Worm (Caenorhabditis elegans): ENCODE data around the gene ndx-2.

Gene ndx-2

DNA sequence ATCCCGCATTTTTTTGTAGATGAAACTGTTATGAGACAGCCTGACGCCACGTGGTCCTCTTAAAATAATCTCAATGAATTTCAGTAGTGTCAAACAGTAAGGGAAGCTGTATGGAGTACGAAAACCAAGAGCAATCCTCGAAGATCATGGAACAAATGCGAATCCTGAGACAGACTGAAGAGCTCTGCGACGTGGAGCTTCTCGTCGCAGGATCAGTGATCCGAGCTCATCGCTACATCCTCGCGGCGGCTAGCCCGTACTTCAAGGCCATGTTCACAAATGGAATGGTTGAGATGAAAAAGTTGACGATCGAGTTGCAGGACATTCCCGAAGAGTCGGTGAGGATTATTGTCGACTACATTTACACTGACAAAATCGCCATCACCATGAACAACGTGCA, 19.4 kb upstream of the ndx-2 start:
- TF ChIP-seq ceh-6 (GFP tag; optimal IDR thresholded peaks at IDR 0.05) (no peak), unc-42 (tag; optimal IDR thresholded peaks at IDR 0.05) (no peak), ref-2 (tag; optimal IDR thresholded peaks at IDR 0.05) (no peak), ceh-34 (tag; optimal IDR thresholded peaks at IDR 0.05) (no peak), fax-1 (tag; optimal IDR thresholded peaks at IDR 0.05) (no peak), unc-55 (GFP tag; optimal IDR thresholded peaks at IDR 0.05) (no peak), C08G9.2 (tag; optimal IDR thresholded peaks at IDR 0.05) (no peak), dmd-4 (tag; optimal IDR thresholded peaks at IDR 0.05; ENCODE audit: borderline replicate concordance) (no peak), fkh-6 (tag; optimal IDR thresholded peaks at IDR 0.05) (no peak), eyg-1 (tag; optimal IDR thresholded peaks at IDR 0.05) (no peak), ceh-45 (GFP tag; IDR thresholded peaks at IDR 0.05) (no peak), syd-9 (tag; optimal IDR thresholded peaks at IDR 0.05) (no peak), ztf-16 (tag; optimal IDR thresholded peaks at IDR 0.05) (no peak), ceh-31 (tag; optimal IDR thresholded peaks at IDR 0.05) (no peak), ceh-48 (tag; optimal IDR thresholded peaks at IDR 0.05) (no peak), elt-2 (tag; optimal IDR thresholded peaks at IDR 0.05) (no peak)

DNA sequence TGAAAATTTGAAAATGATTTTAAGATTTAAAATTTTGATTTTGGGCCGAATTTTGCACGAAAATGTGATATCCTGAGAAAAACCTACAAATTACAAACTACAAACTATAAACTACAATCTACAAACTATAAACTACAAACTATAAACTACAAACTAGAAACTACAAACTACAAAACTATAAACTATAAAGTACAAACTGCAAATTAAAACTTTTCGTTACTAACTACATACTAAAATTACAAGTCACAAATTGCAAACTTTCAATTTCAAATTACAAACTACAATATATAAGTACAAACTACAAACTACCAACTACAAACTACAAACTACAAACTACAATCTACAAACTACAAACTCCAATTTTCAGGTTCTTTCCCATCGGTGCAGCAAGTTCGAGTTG, 18.7 kb upstream of the ndx-2 start:
- TF ChIP-seq ets-4 (tag; optimal IDR thresholded peaks at IDR 0.05) (no peak), ttx-3 (tag; optimal IDR thresholded peaks at IDR 0.05) (no peak)

DNA sequence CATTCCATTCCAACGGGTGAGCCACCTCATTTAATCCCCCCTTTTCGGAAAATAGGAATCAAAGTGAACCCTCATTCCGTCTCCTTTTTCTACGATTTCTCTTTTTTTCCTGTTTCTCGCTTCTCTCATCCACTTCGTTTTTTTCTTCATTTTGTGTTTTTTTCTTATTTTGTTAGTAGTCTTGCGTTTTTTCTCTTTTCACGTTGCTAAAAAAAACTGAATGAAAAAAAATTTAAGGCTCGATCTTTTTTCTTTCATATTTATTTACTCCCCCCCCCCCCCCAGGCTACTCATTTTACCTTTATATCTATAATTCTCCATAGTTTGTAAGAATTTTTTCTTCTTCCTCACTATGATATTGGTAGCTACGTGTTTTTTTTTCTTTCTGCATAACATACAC, 12.8 kb upstream of the ndx-2 start:
- no peak for TF ChIP-seq hlh-6 (tag; optimal IDR thresholded peaks at IDR 0.05)
- no peak for TF ChIP-seq pha-2 (tag; optimal IDR thresholded peaks at IDR 0.05)
- TF ChIP-seq sox-4 (tag; optimal IDR thresholded peaks at IDR 0.05), result no peak
- TF ChIP-seq ceh-45 (GFP tag; IDR thresholded peaks at IDR 0.05), result no peak
- TF ChIP-seq ceh-14 (tag; optimal IDR thresholded peaks at IDR 0.05), result no peak
- TF ChIP-seq fax-1 (tag; optimal IDR thresholded peaks at IDR 0.05), result no peak
- TF ChIP-seq ceh-18 (tag; optimal IDR thresholded peaks at IDR 0.05), result no peak

DNA sequence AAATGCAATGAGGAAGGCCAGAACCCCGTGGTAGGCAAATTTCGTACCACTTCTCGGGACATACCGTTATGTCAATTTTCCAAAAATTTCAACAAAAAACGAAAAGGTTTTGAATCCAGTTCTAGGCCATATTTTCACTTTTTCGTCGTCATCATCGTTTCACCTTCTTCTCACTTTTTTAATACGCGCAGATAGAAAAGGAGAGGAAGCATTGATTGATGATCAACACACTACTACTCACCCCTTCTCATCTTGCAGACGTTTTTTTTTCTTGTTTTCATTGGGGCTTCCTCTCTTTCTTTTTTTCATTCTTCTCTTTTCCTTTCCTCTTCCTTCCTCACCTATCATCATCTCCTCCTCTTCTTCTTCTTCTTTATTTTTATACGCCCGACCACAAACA, 10.9 kb upstream of the ndx-2 start:
- no peak for TF ChIP-seq fkh-6 (tag; optimal IDR thresholded peaks at IDR 0.05)
- TF ChIP-seq che-1 (tag; optimal IDR thresholded peaks at IDR 0.05), result no peak
- TF ChIP-seq K09A11.1 (tag; optimal IDR thresholded peaks at IDR 0.05; ENCODE audit: insufficient read depth), result no peak
- TF ChIP-seq ceh-18 (tag; optimal IDR thresholded peaks at IDR 0.05), result no peak
- no peak for TF ChIP-seq pqm-1 (tag; optimal IDR thresholded peaks at IDR 0.05)
- TF ChIP-seq pat-9 (tag; optimal IDR thresholded peaks at IDR 0.05), result no peak
- no peak for TF ChIP-seq ceh-6 (GFP tag; optimal IDR thresholded peaks at IDR 0.05)
- no peak for TF ChIP-seq ceh-22 (tag; optimal IDR thresholded peaks at IDR 0.05)
- no peak for TF ChIP-seq elt-2 (tag; optimal IDR thresholded peaks at IDR 0.05)
- TF ChIP-seq F13H6.1 (tag; optimal IDR thresholded peaks at IDR 0.05), result no peak
- TF ChIP-seq ceh-31 (tag; optimal IDR thresholded peaks at IDR 0.05), result no peak
- no peak for TF ChIP-seq eyg-1 (tag; optimal IDR thresholded peaks at IDR 0.05)
- TF ChIP-seq tbx-2 (tag; optimal IDR thresholded peaks at IDR 0.05), result no peak
- TF ChIP-seq rnt-1 (tag; optimal IDR thresholded peaks at IDR 0.05), result no peak
- TF ChIP-seq ceh-9 (tag; optimal IDR thresholded peaks at IDR 0.05), result no peak
- TF ChIP-seq hlh-13 (GFP tag; optimal IDR thresholded peaks at IDR 0.05), result no peak
- TF ChIP-seq ets-4 (tag; optimal IDR thresholded peaks at IDR 0.05), result no peak
- TF ChIP-seq nhr-11 (tag; optimal IDR thresholded peaks at IDR 0.05), result no peak

DNA sequence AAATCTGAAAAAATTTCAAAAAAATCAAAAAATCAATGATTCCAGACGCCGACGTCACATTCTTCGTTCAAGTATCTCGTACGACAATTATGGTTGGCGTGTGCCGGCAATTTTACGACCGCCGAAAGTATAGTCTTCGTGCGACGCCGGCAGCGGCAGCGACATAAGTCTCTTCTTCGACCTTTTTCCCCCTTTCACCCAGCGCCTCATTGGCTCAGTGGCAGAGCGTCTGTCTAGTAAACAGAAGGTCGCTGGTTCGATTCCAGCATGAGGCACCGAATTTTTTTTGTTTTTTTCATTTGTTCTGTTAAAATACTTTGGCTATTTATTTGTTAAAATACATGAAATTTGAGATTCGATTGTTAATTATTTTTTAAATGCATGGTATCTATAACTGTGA, 9.0 kb upstream of the ndx-2 start:
- no peak for TF ChIP-seq pha-4 (tag; optimal IDR thresholded peaks at IDR 0.05)
- TF ChIP-seq ceh-18 (tag; optimal IDR thresholded peaks at IDR 0.05), result peak; percentile 7
- peak; percentile 11 for TF ChIP-seq tbx-2 (tag; optimal IDR thresholded peaks at IDR 0.05)
- TF ChIP-seq ceh-14 (tag; optimal IDR thresholded peaks at IDR 0.05), result peak; percentile 25
- peak; percentile 15 for TF ChIP-seq ceh-31 (tag; optimal IDR thresholded peaks at IDR 0.05)
- peak; percentile 5 for TF ChIP-seq ztf-16 (tag; optimal IDR thresholded peaks at IDR 0.05)
- no peak for TF ChIP-seq K02D7.2 (tag; optimal IDR thresholded peaks at IDR 0.05)
- TF ChIP-seq che-1 (tag; optimal IDR thresholded peaks at IDR 0.05), result peak; percentile 64
- TF ChIP-seq ahr-1 (tag; optimal IDR thresholded peaks at IDR 0.05), result peak; percentile 41
- no peak for TF ChIP-seq hlh-15 (tag; optimal IDR thresholded peaks at IDR 0.05)
- TF ChIP-seq ceh-34 (tag; optimal IDR thresholded peaks at IDR 0.05), result peak; percentile 49
- no peak for TF ChIP-seq pag-3 (tag; optimal IDR thresholded peaks at IDR 0.05; ENCODE audit: borderline replicate concordance)
- TF ChIP-seq unc-55 (GFP tag; optimal IDR thresholded peaks at IDR 0.05), result no peak
- TF ChIP-seq nhr-232 (tag; optimal IDR thresholded peaks at IDR 0.05), result peak; percentile 73
- no peak for TF ChIP-seq hlh-13 (GFP tag; optimal IDR thresholded peaks at IDR 0.05)
- no peak for TF ChIP-seq hlh-8 (tag; optimal IDR thresholded peaks at IDR 0.05)
- peak; percentile 41 for TF ChIP-seq C08G9.2 (tag; optimal IDR thresholded peaks at IDR 0.05)
- peak; percentile 45 for TF ChIP-seq hlh-6 (tag; optimal IDR thresholded peaks at IDR 0.05)
- no peak for TF ChIP-seq F13H6.1 (tag; optimal IDR thresholded peaks at IDR 0.05)
- TF ChIP-seq rnt-1 (tag; optimal IDR thresholded peaks at IDR 0.05), result no peak
- TF ChIP-seq unc-86 (tag; optimal IDR thresholded peaks at IDR 0.05), result peak; percentile 35
- peak; percentile 23 for TF ChIP-seq ceh-2 (tag; optimal IDR thresholded peaks at IDR 0.05)
- peak; percentile 69 for TF ChIP-seq gmeb-2 (tag; optimal IDR thresholded peaks at IDR 0.05)
- peak; percentile 27 for TF ChIP-seq lin-11 (tag; optimal IDR thresholded peaks at IDR 0.05)

All from whole organism, late embryonic.